Worm (Caenorhabditis elegans) whole organism, L1 larva: ENCODE data around the gene Y37E11B.2.

Experiments used
- ama-1 ChIP-seq: fragments of 150-350 bp; optimal IDR thresholded peaks from 2 replicates; lab custom pipeline; 2014
- elt-2 ChIP-seq: sonication (generic microtip); optimal IDR thresholded peaks from 2 replicates; lab custom pipeline; 2016; ENCODE audit warnings: missing genetic modification characterization, mild to moderate bottlenecking, inconsistent platforms, missing compliant biosample characterization, missing genetic modification reagents
- elt-3 ChIP-seq, 6 experiments: fragments of 150-350 bp in 1 of 6; sonication (generic microtip); optimal IDR thresholded peaks; 2 replicates each; lab custom pipeline; 2017 to 2018; ENCODE audit warnings: missing biosample characterization in 6 of 6, missing genetic modification characterization in 6 of 6, inconsistent platforms in 1 of 6
- lin-13 ChIP-seq: fragments of 150-350 bp; optimal IDR thresholded peaks from 2 replicates; lab custom pipeline; 2014; ENCODE audit warnings: missing biosample characterization, missing genetic modification reagents, missing genetic modification characterization
- lir-3 ChIP-seq: sonication (generic microtip); optimal IDR thresholded peaks from 2 replicates; lab custom pipeline; 2016; ENCODE audit warnings: mild to moderate bottlenecking, missing genetic modification characterization, moderate library complexity, missing compliant biosample characterization; ENCODE audit not compliant: poor library complexity
- pag-3 ChIP-seq: sonication (generic microtip); optimal IDR thresholded peaks from 2 replicates; lab custom pipeline; 2017; ENCODE audit warnings: missing genetic modification characterization, mild to moderate bottlenecking, missing compliant biosample characterization, antibody characterized with exemption, borderline replicate concordance; ENCODE audit not compliant: insufficient read depth
- pqm-1 ChIP-seq: sonication (generic microtip); optimal IDR thresholded peaks from 3 replicates; lab custom pipeline; 2017; ENCODE audit warnings: missing biosample characterization, missing genetic modification characterization
- sox-4 ChIP-seq: sonication (generic microtip); optimal IDR thresholded peaks from 2 replicates; lab custom pipeline; 2016; ENCODE audit warnings: missing genetic modification characterization, missing compliant biosample characterization
- sptf-1 ChIP-seq: fragments of 150-350 bp; optimal IDR thresholded peaks from 2 replicates; lab custom pipeline; 2014; ENCODE audit warnings: missing biosample characterization, missing genetic modification characterization
- ztf-4 ChIP-seq: fragments of 150-350 bp; optimal IDR thresholded peaks from 2 replicates; lab custom pipeline; 2014; ENCODE audit warnings: missing biosample characterization, missing genetic modification characterization

- TF ChIP-seq elt-3 (tag; optimal IDR thresholded peaks at IDR 0.05; lab: Kevin White, UChicago) (no peak), sptf-1 (tag; lab: Kevin White, UChicago) (no peak), pqm-1 (tag; lab: Kevin White, UChicago) (no peak), ama-1 (no peak), elt-2 (tag; lab: Kevin White, UChicago) (no peak), lir-3 (tag; lab: Kevin White, UChicago) (no peak), sox-4 (tag; lab: Kevin White, UChicago) (no peak), ztf-4 (tag; lab: Kevin White, UChicago) (no peak), lin-13 (GFP tag; lab: Kevin White, UChicago) (no peak), pag-3 (tag; lab: Kevin White, UChicago) (no peak)
Measured at ce11 chrIV:3590821-3591220, 12.6 kb downstream of the Y37E11B.2 start.
